Fruit fly (Drosophila melanogaster): Measurements from ENCODE around the gene Cpr65Ec.

Gene Cpr65Ec

dm6 chr3L:7086558-7087059 lies 6.4 kb upstream of the Cpr65Ec start, which contains the start of gene Cpr65Ea (continued):
- TF ChIP-seq CG2678 (tag; optimal IDR thresholded peaks at IDR 0.05) (peak; percentile 52), CG16863 (GFP tag; optimal IDR thresholded peaks at IDR 0.05) (no peak), Sox102F (GFP tag; optimal IDR thresholded peaks at IDR 0.05) (peak; percentile 56), Eip74EF (GFP tag; optimal IDR thresholded peaks at IDR 0.05) (peak in 1 of 2 experiments; percentile 11), chn (GFP tag; optimal IDR thresholded peaks at IDR 0.05) (no peak), toy (GFP tag; IDR thresholded peaks at IDR 0.05) (no peak), fd3F (GFP tag; optimal IDR thresholded peaks at IDR 0.05) (no peak), CG8765 (GFP tag; IDR thresholded peaks at IDR 0.05) (no peak), en (GFP tag; optimal IDR thresholded peaks at IDR 0.05) (no peak), Ets97D (GFP tag; optimal IDR thresholded peaks at IDR 0.05) (no peak), MTF-1 (GFP tag; optimal IDR thresholded peaks at IDR 0.05; ENCODE audit: borderline replicate concordance) (no peak), CG6254 (GFP tag; optimal IDR thresholded peaks at IDR 0.05) (no peak), ttk (GFP tag; IDR thresholded peaks at IDR 0.05) (0 out of 2 replicates have a peak, but pooled peaks have one; percentile 23), kay (GFP tag; optimal IDR thresholded peaks at IDR 0.05) (no peak), Sox100B (GFP tag; optimal IDR thresholded peaks at IDR 0.05) (peak; percentile 30), sim (GFP tag; IDR thresholded peaks at IDR 0.05) (no peak), row (GFP tag; IDR thresholded peaks at IDR 0.05) (peak; percentile 56), CG31365 (tag; optimal IDR thresholded peaks at IDR 0.05) (no peak), fd64A (GFP tag; optimal IDR thresholded peaks at IDR 0.05) (no peak), CG10979 (tag; optimal IDR thresholded peaks at IDR 0.05) (no peak), stc (GFP tag; IDR thresholded peaks at IDR 0.05) (peak; percentile 32; the same call in 1 of the 2 replicates), ato (GFP tag; IDR thresholded peaks at IDR 0.05; ENCODE audit: partially characterized antibody) (no peak), CG2116 (GFP tag; optimal IDR thresholded peaks at IDR 0.05) (no peak), crol (GFP tag; IDR thresholded peaks at IDR 0.05) (no peak), CG18262 (tag; optimal IDR thresholded peaks at IDR 0.05) (peak; percentile 5), knrl (GFP tag; IDR thresholded peaks at IDR 0.05; ENCODE audit: partially characterized antibody) (no peak), CG4707 (GFP tag; optimal IDR thresholded peaks at IDR 0.05) (no peak), Xbp1 (GFP tag; optimal IDR thresholded peaks at IDR 0.05) (no peak), wek (GFP tag; optimal IDR thresholded peaks at IDR 0.05) (no peak), Lhr (GFP tag; optimal IDR thresholded peaks at IDR 0.05) (no peak), CG14710 (tag; optimal IDR thresholded peaks at IDR 0.05) (no peak), CG12071 (GFP tag; optimal IDR thresholded peaks at IDR 0.05) (no peak), CG13287 (GFP tag; IDR thresholded peaks at IDR 0.05; ENCODE audit: partially characterized antibody) (no peak), sna (GFP tag; IDR thresholded peaks at IDR 0.05; ENCODE audit: partially characterized antibody) (no peak), Dll (GFP tag; IDR thresholded peaks at IDR 0.05; ENCODE audit: partially characterized antibody) (no peak), Vsx1 (GFP tag; optimal IDR thresholded peaks at IDR 0.05) (no peak), E2f2 (GFP tag; IDR thresholded peaks at IDR 0.05) (peak; percentile 23; the same call in 1 of the 2 replicates), CG6765 (GFP tag; optimal IDR thresholded peaks at IDR 0.05) (no peak), jing (GFP tag; optimal IDR thresholded peaks at IDR 0.05) (no peak), shn (GFP tag; optimal IDR thresholded peaks at IDR 0.05) (no peak), CG16779 (GFP tag; IDR thresholded peaks at IDR 0.05) (no peak), Ravus (GFP tag; IDR thresholded peaks at IDR 0.05) (no peak), Dip2 (GFP tag; IDR thresholded peaks at IDR 0.05) (no peak), CG7839 (tag; optimal IDR thresholded peaks at IDR 0.05) (peak; percentile 41), D19A (tag; optimal IDR thresholded peaks at IDR 0.05) (peak; percentile 42), org-1 (GFP tag; optimal IDR thresholded peaks at IDR 0.05) (no peak), Dad (GFP tag; optimal IDR thresholded peaks at IDR 0.05) (no peak), CG34376 (GFP tag; optimal IDR thresholded peaks at IDR 0.05) (no peak), gce (GFP tag; IDR thresholded peaks at IDR 0.05) (no peak), emc (GFP tag; optimal IDR thresholded peaks at IDR 0.05) (no peak)

Measured in whole organism, embryonic.